Fruit fly (Drosophila melanogaster): ENCODE results near the gene out.

dm6 chrX:19309648-19310047 is 12.3 kb downstream of the out start:
- TF ChIP-seq Ets21C (GFP tag; optimal IDR thresholded peaks at IDR 0.05) (no peak), CG6808 (GFP tag; optimal IDR thresholded peaks at IDR 0.05) (no peak), Sox14 (GFP tag; optimal IDR thresholded peaks at IDR 0.05) (no peak), CG11294 (GFP tag; IDR thresholded peaks at IDR 0.05) (no peak), CG3919 (GFP tag; optimal IDR thresholded peaks at IDR 0.05) (no peak), fkh (GFP tag; optimal IDR thresholded peaks at IDR 0.05) (no peak), spab (GFP tag; optimal IDR thresholded peaks at IDR 0.05) (no peak), CG34406 (GFP tag; optimal IDR thresholded peaks at IDR 0.05) (no peak), CG10631 (GFP tag; optimal IDR thresholded peaks at IDR 0.05) (no peak)

Data from whole organism, prepupa.